Worm (Caenorhabditis elegans): ENCODE measurements around the gene T25C12.3.

DNA sequence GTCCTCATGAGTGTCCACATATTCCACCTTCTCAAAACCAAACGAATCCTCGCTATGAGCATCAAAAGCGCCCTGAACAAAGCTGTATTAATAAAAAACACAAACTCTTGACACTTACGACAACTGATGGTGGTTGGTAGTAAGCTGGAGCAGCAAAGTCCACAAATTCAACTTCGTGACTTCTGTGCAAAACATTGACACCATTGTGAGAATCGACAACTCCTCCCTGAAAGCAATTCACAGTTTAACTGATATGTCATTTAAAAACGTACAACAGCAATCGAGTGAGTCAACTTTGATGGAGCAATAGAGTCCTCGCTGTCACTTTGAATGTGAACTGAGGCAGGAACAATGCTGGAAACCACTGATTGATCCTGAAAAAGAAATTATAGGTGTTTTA, 17.6 kb upstream of the T25C12.3 start:
- TF ChIP-seq daf-12 (tag; optimal IDR thresholded peaks at IDR 0.05) (no peak), snpc-4 (tag; optimal IDR thresholded peaks at IDR 0.05) (no peak), ama-1 (optimal IDR thresholded peaks at IDR 0.05) (no peak), nhr-23 (tag; optimal IDR thresholded peaks at IDR 0.05) (no peak), egl-27 (tag; optimal IDR thresholded peaks at IDR 0.05) (no peak), elt-3 (tag; optimal IDR thresholded peaks at IDR 0.05) (no peak), R02D3.7 (tag; optimal IDR thresholded peaks at IDR 0.05) (no peak)
